Fruit fly (Drosophila melanogaster): ENCODE data around the gene rump.
A peak's percentile ranks its signal among the peaks of the same experiment; 100 is the strongest.

Gene rump

dm6 chr3R:9487961-9488360 is 22.2 kb downstream of the rump start (continued):
- TF ChIP-seq CG5245 (GFP tag; optimal IDR thresholded peaks at IDR 0.05) (no peak), CG10959 (GFP tag; IDR thresholded peaks at IDR 0.05) (no peak), CG1792 (GFP tag; optimal IDR thresholded peaks at IDR 0.05) (no peak), en (GFP tag; optimal IDR thresholded peaks at IDR 0.05) (no peak), CG15269 (tag; optimal IDR thresholded peaks at IDR 0.05) (peak; percentile 10), D (optimal IDR thresholded peaks at IDR 0.05) (no peak), D (GFP tag; optimal IDR thresholded peaks at IDR 0.05) (no peak), CG18764 (GFP tag; optimal IDR thresholded peaks at IDR 0.05) (no peak), peb (GFP tag; IDR thresholded peaks at IDR 0.05) (no peak), CG10321 (GFP tag; IDR thresholded peaks at IDR 0.05) (no peak), Doc3 (GFP tag; IDR thresholded peaks at IDR 0.05; ENCODE audit: partially characterized antibody) (no peak), CG6765 (GFP tag; optimal IDR thresholded peaks at IDR 0.05) (no peak), Blimp-1 (GFP tag; optimal IDR thresholded peaks at IDR 0.05) (no peak), B-H1 (GFP tag; IDR thresholded peaks at IDR 0.05) (no peak), CG2129 (GFP tag; IDR thresholded peaks at IDR 0.05; ENCODE audit: partially characterized antibody) (no peak), sima (GFP tag; optimal IDR thresholded peaks at IDR 0.05) (no peak), hb (GFP tag; IDR thresholded peaks at IDR 0.05; ENCODE audit: partially characterized antibody) (no peak), CG4707 (GFP tag; optimal IDR thresholded peaks at IDR 0.05) (no peak), hkb (optimal IDR thresholded peaks at IDR 0.05) (no peak), hkb (GFP tag; IDR thresholded peaks at IDR 0.05) (no peak), Trl (optimal IDR thresholded peaks at IDR 0.05) (no peak), Trl (GFP tag; optimal IDR thresholded peaks at IDR 0.05) (no peak), cwo (GFP tag; optimal IDR thresholded peaks at IDR 0.05) (peak; percentile 4), CG10654 (GFP tag; optimal IDR thresholded peaks at IDR 0.05) (no peak), CG17385 (GFP tag; optimal IDR thresholded peaks at IDR 0.05) (no peak), al (GFP tag; IDR thresholded peaks at IDR 0.05) (no peak), danr (GFP tag; IDR thresholded peaks at IDR 0.05) (no peak), CHES-1-like (GFP tag; optimal IDR thresholded peaks at IDR 0.05) (no peak), Hsf (GFP tag; optimal IDR thresholded peaks at IDR 0.05) (no peak), CG3847 (GFP tag; IDR thresholded peaks at IDR 0.05) (no peak), CG2120 (GFP tag; optimal IDR thresholded peaks at IDR 0.05) (peak; percentile 28), CG2678 (tag; optimal IDR thresholded peaks at IDR 0.05) (peak; percentile 45), Oli (tag; optimal IDR thresholded peaks at IDR 0.05) (no peak), H2.0 (GFP tag; IDR thresholded peaks at IDR 0.05) (no peak), Pdp1 (GFP tag; optimal IDR thresholded peaks at IDR 0.05) (peak in 1 of 2 experiments; percentile 7), Nf-YA (GFP tag; IDR thresholded peaks at IDR 0.05) (no peak), Oaz (GFP tag; IDR thresholded peaks at IDR 0.05) (no peak), CG10209 (GFP tag; optimal IDR thresholded peaks at IDR 0.05) (no peak), gsb-n (tag; optimal IDR thresholded peaks at IDR 0.05) (no peak), gem (tag; optimal IDR thresholded peaks at IDR 0.05) (peak; percentile 28), CG6791 (GFP tag; IDR thresholded peaks at IDR 0.05; ENCODE audit: partially characterized antibody) (no peak), Lhr (GFP tag; optimal IDR thresholded peaks at IDR 0.05) (no peak), dmrt99B (tag; optimal IDR thresholded peaks at IDR 0.05) (peak; percentile 4), stwl (tag; optimal IDR thresholded peaks at IDR 0.05) (no peak), h (optimal IDR thresholded peaks at IDR 0.05) (no peak), CkIIα-i1 (GFP tag; IDR thresholded peaks at IDR 0.05) (no peak), zen (tag; optimal IDR thresholded peaks at IDR 0.05) (no peak), lbe (GFP tag; optimal IDR thresholded peaks at IDR 0.05) (no peak), CG31365 (tag; optimal IDR thresholded peaks at IDR 0.05) (no peak), onecut (GFP tag; IDR thresholded peaks at IDR 0.05) (no peak), cg (GFP tag; optimal IDR thresholded peaks at IDR 0.05) (no peak), Antp (GFP tag; optimal IDR thresholded peaks at IDR 0.05) (no peak), Taf1 (GFP tag; IDR thresholded peaks at IDR 0.05) (no peak)
